Fruit fly (Drosophila melanogaster) whole organism, prepupa: ENCODE measurements around the gene bdwf.

Experiments used
- CG34406 ChIP-seq: fragments of 200-800 bp; sonication (Bioruptor generic); optimal IDR thresholded peaks from 3 replicates; lab custom pipeline; 2016; ENCODE audit warnings: missing biosample characterization, missing genetic modification characterization
- CG6854 ChIP-seq: fragments of 200-800 bp; sonication (Bioruptor generic); optimal IDR thresholded peaks from 2 replicates; lab custom pipeline; 2017; ENCODE audit warnings: missing biosample characterization, mild to moderate bottlenecking, missing genetic modification characterization
- CG8119 ChIP-seq: fragments of 200-800 bp; sonication (Bioruptor generic); IDR thresholded peaks from 3 replicates; pipeline ENCODE4 v1.3.6; 2022; ENCODE audit warnings: missing biosample characterization, missing genetic modification characterization
- CG8319 ChIP-seq: fragments of 200-800 bp; sonication (Bioruptor generic); optimal IDR thresholded peaks from 3 replicates; lab custom pipeline; 2016; ENCODE audit warnings: missing biosample characterization, missing genetic modification characterization
- Eip75B ChIP-seq: fragments of 200-800 bp; sonication (Bioruptor generic); optimal IDR thresholded peaks from 3 replicates; lab custom pipeline; 2016; ENCODE audit warnings: missing biosample characterization, missing genetic modification characterization
- svp ChIP-seq: fragments of 200-800 bp; sonication (Bioruptor generic); peaks from one replicate; lab custom pipeline; 2016; ENCODE audit warnings: missing biosample characterization, missing genetic modification characterization

dm6 chr3R:17082471-17082870, 39.5 kb upstream of the bdwf start:
- TF ChIP-seq CG34406 (no peak), CG8319 (GFP tag; lab: Kevin White, UChicago) (no peak), Eip75B (GFP tag; lab: Kevin White, UChicago) (no peak), CG8119 (GFP tag; lab: Robert Waterston, UW) (no peak), svp (no peak), CG6854 (GFP tag; lab: Kevin White, UChicago) (no peak)
